Worm (Caenorhabditis elegans): Measurements from ENCODE around the gene C25F9.2.

Gene C25F9.2

ce11 chrV:19462612-19463011, 41.3 kb downstream of the C25F9.2 start, which contains the start of gene Y43F8B.25:
Y43F8B.25 (plus strand) TSS chrV:19462912.
- TF ChIP-seq unc-62 (GFP tag; optimal IDR thresholded peaks at IDR 0.05): no peak

- no peak for TF ChIP-seq unc-62 (GFP tag; optimal IDR thresholded peaks at IDR 0.05)
These were observed 46.3 kb downstream of the C25F9.2 start, which contains the start of gene Y43F8B.23 for ce11 chrV:19467574-19467973. Y43F8B.23 (minus strand) TSS chrV:19467648.

ce11 chrV:19468083-19468482, 46.8 kb downstream of the C25F9.2 start, which contains the start of gene Y43F8B.12:
Y43F8B.12 (plus strand) TSS chrV:19468383.
- TF ChIP-seq unc-62 (GFP tag; optimal IDR thresholded peaks at IDR 0.05): no peak

ce11 chrV:19470385-19470784, 49.1 kb downstream of the C25F9.2 start, which contains the start of gene Y43F8B.11:
Y43F8B.11 (plus strand) TSS chrV:19470685.
- TF ChIP-seq unc-62 (GFP tag; optimal IDR thresholded peaks at IDR 0.05): no peak

DNA sequence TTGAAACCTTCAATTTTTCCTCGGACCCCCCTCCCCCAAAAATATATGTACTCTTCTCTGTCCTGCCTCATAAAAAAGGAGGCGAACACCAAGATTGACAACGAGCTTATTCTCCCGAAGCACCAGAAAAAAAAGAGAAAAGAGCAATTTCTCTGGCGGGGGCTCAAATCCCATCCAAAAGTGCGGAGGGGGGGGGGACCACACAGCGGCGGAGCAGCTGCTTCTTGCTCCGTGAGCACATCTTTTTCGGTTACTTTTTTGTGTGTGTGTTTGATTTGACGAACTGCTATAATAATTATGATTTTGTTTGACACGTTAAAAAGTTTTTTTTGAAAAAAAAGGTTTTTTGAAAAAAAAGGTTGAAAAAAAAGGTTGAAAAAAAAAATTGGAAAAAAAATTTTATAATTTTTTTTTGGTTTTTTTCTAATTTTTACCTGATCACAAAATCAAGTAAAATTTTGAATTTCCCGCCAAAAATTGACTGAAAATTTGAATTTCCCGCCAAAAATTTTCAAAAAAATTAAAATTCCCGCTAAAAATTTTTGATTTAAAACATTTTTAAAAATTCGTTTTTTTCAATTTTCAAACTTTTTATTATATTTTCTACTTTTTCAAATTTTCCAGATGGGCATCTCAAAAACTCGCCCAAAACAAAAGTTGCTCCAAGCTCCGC, 52.7 kb downstream of the C25F9.2 start, which contains the start of gene Y43F8B.10:
Gene Y43F8B.10 (plus strand): TSS at position 623 of the 673 bp plus-strand sequence.
- TF ChIP-seq unc-62 (GFP tag; optimal IDR thresholded peaks at IDR 0.05): no peak

All from whole organism, dauer.